Worm (Caenorhabditis elegans): ENCODE results near the gene syx-3.

syx-3 gene

DNA sequence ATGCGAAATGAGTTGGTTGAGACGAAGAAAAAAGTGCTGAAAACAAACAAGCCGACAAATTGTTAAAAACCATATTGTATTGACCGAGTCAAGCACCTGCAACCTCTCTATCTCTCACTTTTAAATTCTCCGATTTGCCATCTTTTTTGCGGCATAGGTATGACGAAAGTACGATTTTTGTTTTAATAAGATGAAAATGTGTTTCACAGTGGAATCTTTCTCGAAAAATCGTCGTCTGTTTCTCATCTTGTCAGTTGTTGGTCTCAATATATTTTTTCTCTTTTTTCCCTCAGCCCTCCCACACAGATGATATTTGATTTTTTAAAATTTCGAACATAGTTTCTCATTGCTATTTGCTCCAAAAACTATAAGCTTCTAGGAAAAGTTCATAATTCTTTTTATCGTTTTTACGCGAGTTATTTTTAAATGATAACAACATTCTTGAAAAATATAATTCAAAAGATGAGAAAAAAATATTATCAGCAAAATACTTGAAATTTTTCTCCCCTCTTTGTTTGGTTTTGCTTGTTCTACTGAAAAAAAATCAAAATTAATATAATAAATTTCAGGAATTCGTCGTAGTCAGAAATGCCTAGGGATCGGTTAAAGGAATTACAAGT lies at the start of gene syx-3:
Gene syx-3 (plus strand): TSS at position 570 of the 620 bp plus-strand sequence.
- TF ChIP-seq tab-1 (GFP tag; IDR thresholded peaks at IDR 0.05) = no peak
- TF ChIP-seq flt-1 (GFP tag; IDR thresholded peaks at IDR 0.05) = no peak
- TF ChIP-seq klf-2 (GFP tag; conservative IDR thresholded peaks at IDR 0.05) = no peak
- TF ChIP-seq ztf-29 (GFP tag; IDR thresholded peaks at IDR 0.05) = no peak
- no peak for TF ChIP-seq ztf-23 (GFP tag; IDR thresholded peaks at IDR 0.05)
- TF ChIP-seq ref-1 (GFP tag; conservative IDR thresholded peaks at IDR 0.05) = no peak
- TF ChIP-seq cog-1 (tag; optimal IDR thresholded peaks at IDR 0.05) = no peak
- TF ChIP-seq med-1 (GFP tag; optimal IDR thresholded peaks at IDR 0.05; ENCODE audit: insufficient read depth) = no peak
- TF ChIP-seq T22C8.4 (GFP tag; IDR thresholded peaks at IDR 0.05) = no peak

DNA sequence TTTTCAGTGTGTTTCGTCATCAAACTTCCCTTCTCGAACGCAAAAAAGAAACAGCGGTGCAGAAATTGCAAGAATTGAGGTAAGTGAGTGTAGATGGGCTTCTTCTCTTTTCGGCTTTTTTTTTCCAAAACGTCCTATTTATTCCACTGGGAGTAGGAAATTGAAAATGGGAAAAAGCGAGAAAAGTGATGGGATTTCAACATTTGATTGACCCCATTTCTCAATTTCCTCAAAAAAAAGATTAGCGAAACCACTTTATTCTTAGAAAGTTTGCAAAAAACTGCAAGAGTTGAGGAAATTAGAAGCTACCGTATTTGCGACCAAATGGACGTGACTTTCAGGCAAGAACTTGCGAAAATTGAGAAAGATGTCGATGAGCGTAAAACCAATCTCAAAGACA lies 45.4 kb upstream of the syx-3 start, which contains the start of gene ags-3:
Gene ags-3 (minus strand): TSS at position 101 of the 400 bp plus-strand sequence.
- TF ChIP-seq ref-1 (GFP tag; conservative IDR thresholded peaks at IDR 0.05) (no peak), ztf-29 (GFP tag; IDR thresholded peaks at IDR 0.05) (no peak), ztf-23 (GFP tag; IDR thresholded peaks at IDR 0.05) (no peak), klf-2 (GFP tag; conservative IDR thresholded peaks at IDR 0.05) (no peak), med-1 (GFP tag; optimal IDR thresholded peaks at IDR 0.05; ENCODE audit: insufficient read depth) (no peak), tab-1 (GFP tag; IDR thresholded peaks at IDR 0.05) (no peak), T22C8.4 (GFP tag; IDR thresholded peaks at IDR 0.05) (no peak), cog-1 (tag; optimal IDR thresholded peaks at IDR 0.05) (no peak), flt-1 (GFP tag; IDR thresholded peaks at IDR 0.05) (no peak)

DNA sequence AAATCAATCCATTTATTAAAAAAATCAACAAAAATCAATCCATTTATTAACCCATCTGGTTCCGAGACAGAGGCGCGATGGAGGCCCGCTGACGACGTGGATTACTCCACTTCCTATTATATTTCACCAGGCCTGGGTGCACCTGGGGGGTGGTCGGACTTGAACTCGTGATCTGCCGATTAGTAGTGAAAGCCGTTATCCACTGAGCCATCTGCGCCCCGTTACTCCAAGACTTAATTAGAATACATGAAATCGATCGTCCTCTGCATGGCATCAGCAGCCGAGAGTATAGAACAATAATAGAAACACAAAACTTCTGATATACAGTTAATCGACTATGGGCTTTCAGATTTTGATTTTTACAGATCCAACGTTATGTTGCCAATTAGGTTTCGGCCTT lies 39.3 kb upstream of the syx-3 start:
- TF ChIP-seq cog-1 (tag; optimal IDR thresholded peaks at IDR 0.05) (no peak), ztf-29 (GFP tag; IDR thresholded peaks at IDR 0.05) (peak; percentile 40; the same call in 1 of the 2 replicates), T22C8.4 (GFP tag; IDR thresholded peaks at IDR 0.05) (no peak), ztf-23 (GFP tag; IDR thresholded peaks at IDR 0.05) (no peak)

DNA sequence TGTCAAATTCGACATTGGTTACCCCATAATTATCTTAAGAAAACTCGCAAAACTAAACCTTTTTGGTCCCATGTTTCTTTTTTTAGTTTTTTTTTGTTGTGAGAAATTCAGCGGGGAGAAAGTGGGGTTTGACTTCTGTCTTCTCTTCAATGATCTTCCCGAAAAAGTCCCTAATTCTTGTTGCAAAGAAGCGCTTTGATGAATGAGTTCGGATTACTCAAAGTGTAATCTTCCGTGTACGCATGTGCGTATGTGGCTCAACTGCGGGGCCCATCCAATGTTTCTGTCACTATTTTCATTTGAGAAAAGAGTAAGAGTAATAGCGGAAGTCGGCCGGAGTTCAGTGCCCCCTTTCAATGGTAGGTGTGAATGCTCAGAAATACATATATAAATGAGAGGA lies 37.7 kb upstream of the syx-3 start:
- no peak for TF ChIP-seq med-1 (GFP tag; optimal IDR thresholded peaks at IDR 0.05; ENCODE audit: insufficient read depth)
- no peak for TF ChIP-seq tab-1 (GFP tag; IDR thresholded peaks at IDR 0.05)
- no peak for TF ChIP-seq cog-1 (tag; optimal IDR thresholded peaks at IDR 0.05)
- no peak for TF ChIP-seq ztf-29 (GFP tag; IDR thresholded peaks at IDR 0.05)
- TF ChIP-seq klf-2 (GFP tag; conservative IDR thresholded peaks at IDR 0.05) = no peak

DNA sequence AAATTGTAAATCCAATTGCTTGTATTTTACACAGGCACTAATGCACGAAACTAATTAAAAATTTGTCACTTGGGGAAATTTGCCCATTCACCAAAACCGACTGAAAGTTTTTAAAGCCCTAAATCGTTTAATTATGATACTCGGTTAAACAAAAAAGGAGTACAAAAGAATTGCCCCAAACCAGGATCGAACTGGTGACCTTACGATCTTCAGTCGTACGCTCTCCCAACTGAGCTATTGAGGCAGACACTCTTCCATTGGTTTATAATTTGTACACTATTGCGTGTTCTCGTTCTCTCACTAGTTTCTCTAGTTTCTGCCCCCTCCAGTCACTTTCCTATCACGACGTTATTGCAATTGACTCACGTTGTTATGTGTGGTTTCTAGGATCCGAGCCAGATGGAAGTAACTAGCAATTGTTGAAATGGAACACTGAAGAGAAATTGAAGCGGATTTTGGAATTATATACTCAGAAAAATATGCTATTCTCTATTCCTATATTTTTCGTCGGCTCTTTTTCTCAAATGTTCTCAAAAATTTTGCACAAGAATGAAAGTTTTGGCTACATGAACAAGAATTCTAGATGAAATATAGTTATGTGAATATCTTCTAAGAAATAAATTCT lies 29.6 kb upstream of the syx-3 start:
- peak; percentile 37; the same call in 1 of the 2 replicates for TF ChIP-seq klf-2 (GFP tag; conservative IDR thresholded peaks at IDR 0.05)
- TF ChIP-seq ztf-23 (GFP tag; IDR thresholded peaks at IDR 0.05) = peak; percentile 88
- peak; percentile 67 for TF ChIP-seq med-1 (GFP tag; optimal IDR thresholded peaks at IDR 0.05; ENCODE audit: insufficient read depth)
- TF ChIP-seq T22C8.4 (GFP tag; IDR thresholded peaks at IDR 0.05) = peak; percentile 75
- peak; percentile 94 for TF ChIP-seq flt-1 (GFP tag; IDR thresholded peaks at IDR 0.05)
- peak; percentile 24 for TF ChIP-seq cog-1 (tag; optimal IDR thresholded peaks at IDR 0.05)
- TF ChIP-seq ztf-29 (GFP tag; IDR thresholded peaks at IDR 0.05) = peak; percentile 72; the same call in 1 of the 2 replicates
- TF ChIP-seq ref-1 (GFP tag; conservative IDR thresholded peaks at IDR 0.05) = peak; percentile 73
- peak; percentile 89 for TF ChIP-seq tab-1 (GFP tag; IDR thresholded peaks at IDR 0.05)

DNA sequence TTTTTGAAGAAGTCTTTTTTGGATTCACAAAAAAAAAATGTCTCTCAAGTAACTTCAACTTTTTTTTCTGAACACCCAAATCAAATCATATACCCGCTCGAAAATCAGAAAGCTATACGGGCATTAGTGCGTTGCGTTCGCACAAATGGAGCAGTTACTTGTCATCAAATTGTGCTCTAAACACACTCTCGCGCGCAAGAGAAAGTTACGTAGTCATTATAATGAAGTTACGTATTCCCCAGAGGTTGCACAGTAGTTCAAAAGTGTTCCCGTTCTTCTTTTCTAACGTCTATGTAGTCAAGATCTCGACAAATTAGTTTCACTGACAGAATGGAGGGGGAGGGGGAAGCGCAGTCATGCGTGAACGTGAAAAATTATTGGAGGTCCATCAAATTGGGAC lies 27.3 kb upstream of the syx-3 start:
- TF ChIP-seq cog-1 (tag; optimal IDR thresholded peaks at IDR 0.05) (no peak), flt-1 (GFP tag; IDR thresholded peaks at IDR 0.05) (no peak), med-1 (GFP tag; optimal IDR thresholded peaks at IDR 0.05; ENCODE audit: insufficient read depth) (no peak), klf-2 (GFP tag; conservative IDR thresholded peaks at IDR 0.05) (no peak), ztf-29 (GFP tag; IDR thresholded peaks at IDR 0.05) (no peak), tab-1 (GFP tag; IDR thresholded peaks at IDR 0.05) (no peak)

DNA sequence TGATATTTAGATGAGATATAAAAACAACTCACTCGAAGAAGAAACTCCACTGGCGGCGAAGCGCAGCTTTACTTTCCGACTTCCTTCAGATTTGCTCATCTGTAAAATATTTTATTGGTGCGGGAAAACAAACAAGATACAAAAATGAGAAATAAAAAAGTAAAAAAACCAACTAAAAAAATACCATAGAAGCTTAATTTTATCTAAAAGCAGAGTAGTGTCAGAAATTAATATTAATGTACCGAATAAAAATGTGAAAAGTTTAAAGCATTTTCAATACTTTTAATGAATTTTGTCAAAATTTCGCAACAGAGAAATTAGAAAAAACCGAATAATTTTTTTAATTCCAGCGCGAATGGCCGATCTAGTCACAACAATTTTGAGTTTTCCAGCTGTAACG lies 25.6 kb upstream of the syx-3 start, which contains the start of gene sto-2:
Gene sto-2 (minus strand): TSS at position 101 of the 400 bp plus-strand sequence.
- TF ChIP-seq ref-1 (GFP tag; conservative IDR thresholded peaks at IDR 0.05) (no peak), ztf-23 (GFP tag; IDR thresholded peaks at IDR 0.05) (no peak), flt-1 (GFP tag; IDR thresholded peaks at IDR 0.05) (no peak), T22C8.4 (GFP tag; IDR thresholded peaks at IDR 0.05) (no peak), med-1 (GFP tag; optimal IDR thresholded peaks at IDR 0.05; ENCODE audit: insufficient read depth) (no peak), tab-1 (GFP tag; IDR thresholded peaks at IDR 0.05) (no peak), cog-1 (tag; optimal IDR thresholded peaks at IDR 0.05) (no peak), ztf-29 (GFP tag; IDR thresholded peaks at IDR 0.05) (no peak), klf-2 (GFP tag; conservative IDR thresholded peaks at IDR 0.05) (no peak)

DNA sequence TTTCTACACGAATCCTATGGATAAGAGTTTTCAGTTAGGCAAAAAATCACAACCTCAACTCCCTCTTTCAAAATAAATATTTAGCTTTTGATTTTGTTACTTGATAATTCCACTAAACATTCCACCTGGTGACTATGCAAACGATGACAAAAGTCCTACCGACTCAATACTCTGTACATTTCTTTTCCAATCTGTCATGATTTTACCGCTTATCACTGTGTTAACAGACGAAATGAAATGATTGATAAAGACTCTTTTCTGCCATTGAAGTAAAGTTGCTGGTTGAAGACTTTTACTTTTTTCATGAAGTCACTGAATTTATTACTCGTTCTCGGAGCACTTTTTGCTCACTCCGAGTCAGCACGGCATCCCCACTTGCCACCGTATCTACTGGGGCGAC lies 19.7 kb upstream of the syx-3 start, which contains the start of gene C26B9.5:
Gene C26B9.5 (plus strand): TSS at position 244 of the 400 bp plus-strand sequence.
- TF ChIP-seq ztf-23 (GFP tag; IDR thresholded peaks at IDR 0.05) (no peak), klf-2 (GFP tag; conservative IDR thresholded peaks at IDR 0.05) (no peak), T22C8.4 (GFP tag; IDR thresholded peaks at IDR 0.05) (no peak)

DNA sequence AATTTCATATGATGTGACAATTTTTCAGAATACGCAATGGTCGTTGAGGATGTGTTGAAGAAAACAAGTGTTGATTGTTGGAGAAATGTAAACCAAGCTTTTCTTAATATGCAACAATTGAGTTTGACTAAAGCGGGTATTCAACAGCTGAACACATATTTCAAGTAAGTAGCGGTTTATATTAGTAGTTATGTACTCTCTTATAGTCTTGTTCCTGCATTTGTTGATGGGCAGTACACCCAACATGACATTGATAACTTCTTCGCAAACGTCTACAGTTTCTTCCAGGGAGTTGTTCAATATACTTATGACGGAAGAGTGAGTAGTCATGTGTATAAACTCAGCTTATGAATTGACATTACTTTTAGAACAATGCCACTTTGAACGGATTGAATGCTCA lies 18.1 kb upstream of the syx-3 start:
- TF ChIP-seq ref-1 (GFP tag; conservative IDR thresholded peaks at IDR 0.05) = no peak
- TF ChIP-seq flt-1 (GFP tag; IDR thresholded peaks at IDR 0.05) = no peak
- no peak for TF ChIP-seq ztf-29 (GFP tag; IDR thresholded peaks at IDR 0.05)
- TF ChIP-seq cog-1 (tag; optimal IDR thresholded peaks at IDR 0.05) = no peak
- no peak for TF ChIP-seq tab-1 (GFP tag; IDR thresholded peaks at IDR 0.05)

DNA sequence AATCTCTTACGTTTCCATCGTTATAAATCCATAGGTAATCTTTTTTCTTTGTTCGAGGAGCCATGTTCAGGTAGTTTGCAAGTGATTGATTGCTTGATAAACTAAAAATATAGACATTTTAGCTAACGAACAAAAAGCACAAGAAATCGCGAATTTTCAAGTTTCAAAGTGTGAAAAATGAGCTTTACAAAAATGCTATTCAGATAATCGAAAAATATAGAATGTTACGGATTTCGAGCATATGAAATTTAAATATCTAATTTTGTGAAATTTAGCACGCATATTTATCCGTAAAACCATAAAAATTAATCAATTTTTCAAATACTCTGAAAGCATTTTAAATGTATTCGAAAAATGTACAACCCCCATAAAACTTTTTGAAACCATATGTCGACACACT lies 13.5 kb upstream of the syx-3 start, which contains the start of gene C26B9.6:
Gene C26B9.6 (minus strand): TSS at position 101 of the 400 bp plus-strand sequence.
- TF ChIP-seq ztf-29 (GFP tag; IDR thresholded peaks at IDR 0.05) (no peak), ref-1 (GFP tag; conservative IDR thresholded peaks at IDR 0.05) (no peak), flt-1 (GFP tag; IDR thresholded peaks at IDR 0.05) (no peak), cog-1 (tag; optimal IDR thresholded peaks at IDR 0.05) (no peak), ztf-23 (GFP tag; IDR thresholded peaks at IDR 0.05) (no peak), T22C8.4 (GFP tag; IDR thresholded peaks at IDR 0.05) (no peak), tab-1 (GFP tag; IDR thresholded peaks at IDR 0.05) (no peak)

Measured in whole organism, midembryonic.